Worm (Caenorhabditis elegans) whole organism, L1 larva: Measurements from ENCODE around the gene F32D8.4.

ENCODE experiments used
- C04F5.9 ChIP-seq: sonication (generic microtip); optimal IDR thresholded peaks from 2 replicates; lab custom pipeline; 2016; ENCODE audit warnings: missing genetic modification characterization, missing compliant biosample characterization
- ceh-88 ChIP-seq: fragments of 200-800 bp; sonication (Bioruptor generic); IDR thresholded peaks from 2 replicates; pipeline ENCODE4 v1.3.6; 2022; ENCODE audit warnings: missing genetic modification characterization, missing compliant biosample characterization
- ces-1 ChIP-seq: fragments of 150-350 bp; optimal IDR thresholded peaks from 2 replicates; lab custom pipeline; 2014; ENCODE audit warnings: missing biosample characterization, missing genetic modification reagents, missing genetic modification characterization
- fkh-10 ChIP-seq: sonication (generic microtip); optimal IDR thresholded peaks from 2 replicates; lab custom pipeline; 2017; ENCODE audit warnings: missing biosample characterization, missing genetic modification reagents, missing genetic modification characterization
- fkh-4 ChIP-seq: sonication (generic microtip); optimal IDR thresholded peaks from 2 replicates; lab custom pipeline; 2016; ENCODE audit warnings: missing compliant biosample characterization, missing genetic modification characterization, borderline replicate concordance
- mep-1 ChIP-seq: fragments of 150-350 bp; optimal IDR thresholded peaks from 2 replicates; lab custom pipeline; 2014; ENCODE audit warnings: missing biosample characterization, missing genetic modification characterization
- nhr-237 ChIP-seq: fragments of 150-350 bp; optimal IDR thresholded peaks from 2 replicates; lab custom pipeline; 2014; ENCODE audit warnings: missing biosample characterization, missing genetic modification characterization
- nhr-76 ChIP-seq: sonication (generic microtip); optimal IDR thresholded peaks from 2 replicates; lab custom pipeline; 2017; ENCODE audit warnings: missing biosample characterization, missing genetic modification characterization
- pag-3 ChIP-seq: sonication (generic microtip); optimal IDR thresholded peaks from 2 replicates; lab custom pipeline; 2017; ENCODE audit warnings: missing genetic modification characterization, mild to moderate bottlenecking, missing compliant biosample characterization, antibody characterized with exemption, borderline replicate concordance; ENCODE audit not compliant: insufficient read depth

DNA sequence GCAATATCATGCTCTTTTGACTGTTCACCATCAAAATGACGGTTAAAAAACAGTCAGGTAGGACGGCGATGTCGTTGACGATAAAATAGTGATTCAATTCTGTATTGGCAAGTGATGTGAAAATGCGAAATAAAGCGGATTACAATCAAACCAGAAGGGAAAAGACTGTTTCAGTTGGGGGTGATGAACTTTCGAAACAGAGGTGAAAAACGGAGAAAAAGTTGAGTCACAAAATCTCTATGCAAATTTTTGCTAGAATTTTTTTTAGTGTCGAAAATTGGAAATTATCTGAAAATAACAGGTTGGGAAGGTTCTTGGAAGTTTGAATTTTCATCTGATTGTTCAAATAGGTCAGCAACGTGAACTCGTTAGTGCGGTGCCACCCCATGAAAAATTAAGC, 28.4 kb upstream of the F32D8.4 start, which contains the start of gene nas-31:
- TF ChIP-seq C04F5.9, result no peak
- TF ChIP-seq nhr-76 (tag; lab: Kevin White, UChicago), result no peak
- no peak for TF ChIP-seq nhr-237 (tag; lab: Kevin White, UChicago)
- no peak for TF ChIP-seq mep-1
- no peak for TF ChIP-seq pag-3 (tag; lab: Kevin White, UChicago)
- TF ChIP-seq fkh-4 (tag; lab: Kevin White, UChicago), result no peak
- TF ChIP-seq ceh-88 (GFP tag; lab: Robert Waterston, UW), result no peak
- TF ChIP-seq ces-1 (GFP tag; lab: Kevin White, UChicago), result no peak
- TF ChIP-seq fkh-10 (GFP tag; lab: Kevin White, UChicago), result no peak
